Worm (Caenorhabditis elegans) whole organism, mixed stage, embryonic: ENCODE measurements around the gene ogdh-2.

Experiments used
- M03D4.4 ChIP-seq: sonication (generic microtip); optimal IDR thresholded peaks from 2 replicates; lab custom pipeline; 2017; ENCODE audit warnings: mild to moderate bottlenecking, missing genetic modification characterization, missing compliant biosample characterization
- bed-3 ChIP-seq: fragments of 200-800 bp; sonication (Bioruptor generic); optimal IDR thresholded peaks from 3 replicates; lab custom pipeline; 2018; ENCODE audit warnings: mild to moderate bottlenecking, missing genetic modification characterization, moderate library complexity, missing compliant biosample characterization
- blmp-1 ChIP-seq: fragments of 150-350 bp; optimal IDR thresholded peaks from 2 replicates; lab custom pipeline; 2014; ENCODE audit warnings: missing biosample characterization, missing genetic modification characterization
- ceh-39 ChIP-seq: fragments of 150-350 bp; optimal IDR thresholded peaks from 2 replicates; lab custom pipeline; 2014; ENCODE audit warnings: missing biosample characterization, missing genetic modification characterization
- ceh-43 ChIP-seq: fragments of 200-800 bp; sonication (Bioruptor generic); optimal IDR thresholded peaks from 2 replicates; lab custom pipeline; 2018; ENCODE audit warnings: mild to moderate bottlenecking, missing genetic modification characterization, moderate library complexity, missing compliant biosample characterization
- ceh-83 ChIP-seq: fragments of 200-800 bp; sonication (Bioruptor generic); optimal IDR thresholded peaks from 2 replicates; lab custom pipeline; 2018; ENCODE audit warnings: mild to moderate bottlenecking, missing genetic modification characterization, missing compliant biosample characterization
- ces-1 ChIP-seq: fragments of 150-350 bp; optimal IDR thresholded peaks from 2 replicates; lab custom pipeline; 2014; ENCODE audit warnings: missing biosample characterization, missing genetic modification reagents, missing genetic modification characterization
- cnd-1 ChIP-seq: fragments of 200-800 bp; sonication (Bioruptor generic); optimal IDR thresholded peaks from 2 replicates; lab custom pipeline; 2018; ENCODE audit warnings: mild to moderate bottlenecking, missing genetic modification characterization, missing compliant biosample characterization
- drap-1 ChIP-seq: fragments of 200-800 bp; sonication (Bioruptor generic); optimal IDR thresholded peaks from 3 replicates; lab custom pipeline; 2018; ENCODE audit warnings: mild to moderate bottlenecking, missing genetic modification characterization, missing compliant biosample characterization
- elt-1 ChIP-seq: sonication (generic microtip); optimal IDR thresholded peaks from 2 replicates; lab custom pipeline; 2017; ENCODE audit warnings: missing genetic modification characterization, mild to moderate bottlenecking, missing compliant biosample characterization, antibody characterized with exemption, moderate library complexity, borderline replicate concordance; ENCODE audit not compliant: insufficient read depth
- elt-3 ChIP-seq: fragments of 150-350 bp; optimal IDR thresholded peaks from 2 replicates; lab custom pipeline; 2014; ENCODE audit warnings: missing biosample characterization, missing genetic modification characterization
- flh-1 ChIP-seq: fragments of 200-800 bp; sonication (Bioruptor generic); optimal IDR thresholded peaks from 2 replicates; lab custom pipeline; 2018; ENCODE audit warnings: mild to moderate bottlenecking, missing genetic modification characterization, moderate library complexity, missing compliant biosample characterization
- hlh-1 ChIP-seq: fragments of 150-350 bp; optimal IDR thresholded peaks from 2 replicates; lab custom pipeline; 2014; ENCODE audit warnings: missing biosample characterization, missing genetic modification reagents, missing genetic modification characterization
- lin-13 ChIP-seq: fragments of 150-350 bp; optimal IDR thresholded peaks from 2 replicates; lab custom pipeline; 2014; ENCODE audit warnings: missing biosample characterization, missing genetic modification characterization
- lsy-2 ChIP-seq: fragments of 150-350 bp; optimal IDR thresholded peaks from 2 replicates; lab custom pipeline; 2014; ENCODE audit warnings: missing biosample characterization, missing genetic modification characterization
- mab-5 ChIP-seq: fragments of 150-350 bp; optimal IDR thresholded peaks from 2 replicates; lab custom pipeline; 2014; ENCODE audit warnings: missing biosample characterization, missing genetic modification characterization
- mep-1 ChIP-seq: fragments of 150-350 bp; optimal IDR thresholded peaks from 2 replicates; lab custom pipeline; 2017; ENCODE audit warnings: missing biosample characterization, missing genetic modification reagents, missing genetic modification characterization, inconsistent platforms
- mls-2 ChIP-seq: sonication (generic microtip); optimal IDR thresholded peaks from 2 replicates; lab custom pipeline; 2016; ENCODE audit warnings: mild to moderate bottlenecking, missing genetic modification characterization, moderate library complexity, missing compliant biosample characterization
- nhr-12 ChIP-seq: fragments of 150-350 bp; optimal IDR thresholded peaks from 2 replicates; lab custom pipeline; 2014; ENCODE audit warnings: missing biosample characterization, missing genetic modification characterization
- nhr-2 ChIP-seq: fragments of 150-350 bp; optimal IDR thresholded peaks from 2 replicates; lab custom pipeline; 2014; ENCODE audit warnings: missing biosample characterization, missing genetic modification characterization
- nhr-237 ChIP-seq: fragments of 150-350 bp; optimal IDR thresholded peaks from 2 replicates; lab custom pipeline; 2014; ENCODE audit warnings: missing biosample characterization, missing genetic modification characterization
- nhr-28 ChIP-seq: fragments of 150-350 bp; optimal IDR thresholded peaks from 2 replicates; lab custom pipeline; 2014; ENCODE audit warnings: missing biosample characterization, missing genetic modification characterization
- nhr-76 ChIP-seq: sonication (generic microtip); optimal IDR thresholded peaks from 2 replicates; lab custom pipeline; 2017; ENCODE audit warnings: missing biosample characterization, missing genetic modification characterization
- pha-4 ChIP-seq: fragments of 150-350 bp; optimal IDR thresholded peaks from 2 replicates; lab custom pipeline; 2018; ENCODE audit warnings: missing biosample characterization, missing genetic modification reagents, missing genetic modification characterization
- sem-2 ChIP-seq: fragments of 200-800 bp; sonication (Bioruptor generic); optimal IDR thresholded peaks from 2 replicates; lab custom pipeline; 2018; ENCODE audit warnings: mild to moderate bottlenecking, missing genetic modification characterization, missing compliant biosample characterization
- snpc-4 ChIP-seq: fragments of 150-350 bp; optimal IDR thresholded peaks from 2 replicates; lab custom pipeline; 2014; ENCODE audit warnings: missing biosample characterization, missing genetic modification characterization
- sptf-1 ChIP-seq: sonication (generic microtip); optimal IDR thresholded peaks from 2 replicates; lab custom pipeline; 2017; ENCODE audit warnings: mild to moderate bottlenecking, missing genetic modification characterization, moderate library complexity, missing compliant biosample characterization
- tbx-8 ChIP-seq: fragments of 200-800 bp; sonication (Bioruptor generic); optimal IDR thresholded peaks from 2 replicates; lab custom pipeline; 2018; ENCODE audit warnings: mild to moderate bottlenecking, missing genetic modification characterization, moderate library complexity, missing compliant biosample characterization
- unc-120 ChIP-seq: sonication (generic microtip); optimal IDR thresholded peaks from 2 replicates; lab custom pipeline; 2017; ENCODE audit warnings: missing genetic modification characterization, missing compliant biosample characterization; ENCODE audit not compliant: poor library complexity, severe bottlenecking
- unc-39 ChIP-seq: fragments of 150-350 bp; optimal IDR thresholded peaks from 2 replicates; lab custom pipeline; 2014; ENCODE audit warnings: missing biosample characterization, missing genetic modification characterization
- unc-62 ChIP-seq: fragments of 150-350 bp; optimal IDR thresholded peaks from 2 replicates; lab custom pipeline; 2014; ENCODE audit warnings: missing biosample characterization, missing genetic modification reagents, missing genetic modification characterization
- zip-8 ChIP-seq: fragments of 150-350 bp; optimal IDR thresholded peaks from 2 replicates; lab custom pipeline; 2014; ENCODE audit warnings: missing biosample characterization, missing genetic modification characterization
- ztf-11 ChIP-seq: fragments of 150-350 bp; optimal IDR thresholded peaks from 2 replicates; lab custom pipeline; 2014; ENCODE audit warnings: missing biosample characterization, missing genetic modification characterization

The ogdh-2 gene

DNA sequence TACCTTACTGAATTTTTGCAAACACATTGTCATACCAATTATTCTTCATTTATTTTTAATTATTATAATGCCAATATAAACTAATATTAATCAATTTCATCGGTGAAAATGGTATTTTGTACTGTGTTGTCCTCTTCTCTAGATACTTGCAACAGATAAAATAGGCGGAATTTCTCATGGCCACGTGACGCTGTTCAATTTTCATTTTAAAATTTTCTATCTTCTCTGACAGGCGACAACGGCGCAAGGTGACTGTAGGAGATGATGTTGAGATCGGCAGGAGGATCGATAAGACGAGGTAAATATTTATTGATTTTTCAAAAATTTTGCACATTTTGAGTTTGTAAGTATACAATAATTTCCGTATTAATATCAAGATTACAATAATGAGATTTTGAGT lies at the start of gene ogdh-2:
TSS of gene ogdh-2 (plus strand) at position 233 of the 400 bp plus-strand sequence.
- TF ChIP-seq snpc-4 (tag; lab: Kevin White, UChicago) = no peak
- TF ChIP-seq elt-1 (tag; lab: Kevin White, UChicago) = no peak
- no peak for TF ChIP-seq ceh-39 (tag; lab: Kevin White, UChicago)
- TF ChIP-seq elt-3 (tag; lab: Kevin White, UChicago) = no peak
- TF ChIP-seq cnd-1 = no peak

DNA sequence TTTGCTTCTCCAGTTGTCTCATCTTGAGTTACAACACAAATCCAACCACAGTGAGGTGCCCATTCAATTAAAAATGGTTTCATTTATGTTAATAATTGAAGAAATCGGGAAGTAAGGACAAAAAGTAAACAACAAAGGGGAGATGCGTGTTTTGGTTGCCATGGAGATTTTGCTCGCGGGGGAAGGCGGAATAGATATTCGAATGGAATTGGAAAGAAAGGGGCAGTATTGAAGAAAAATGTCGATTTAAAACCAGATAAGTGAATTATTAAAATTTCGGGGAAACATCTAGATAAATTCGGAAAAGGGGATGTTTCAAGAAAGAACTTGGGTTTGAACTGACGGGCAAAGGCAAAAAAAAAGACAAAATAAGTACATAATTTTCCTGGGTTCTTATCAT lies 43.7 kb upstream of the ogdh-2 start, which contains the start of gene che-11:
TSS of gene che-11 (minus strand) at position 101 of the 400 bp plus-strand sequence.
- no peak for TF ChIP-seq ceh-39 (tag; lab: Kevin White, UChicago)
- TF ChIP-seq lin-13 = no peak
- no peak for TF ChIP-seq unc-62 (GFP tag; lab: Kevin White, UChicago)
- no peak for TF ChIP-seq zip-8 (tag; lab: Kevin White, UChicago)
- no peak for TF ChIP-seq nhr-237 (tag; lab: Kevin White, UChicago)
- TF ChIP-seq snpc-4 (tag; lab: Kevin White, UChicago) = no peak
- TF ChIP-seq sem-2 (GFP tag; lab: Kevin White, UChicago) = no peak
- no peak for TF ChIP-seq M03D4.4 (tag; lab: Kevin White, UChicago)
- no peak for TF ChIP-seq tbx-8 (GFP tag; lab: Kevin White, UChicago)
- TF ChIP-seq, all 35 proteins: peak for 0

ce11 chrV:12152857-12153256 lies 41.5 kb upstream of the ogdh-2 start, which contains the start of gene C27A7.8:
TSS of gene C27A7.8 (plus strand) at chrV:12153157.
- TF ChIP-seq M03D4.4 (tag; lab: Kevin White, UChicago) (no peak), mep-1 (no peak), mab-5 (no peak), zip-8 (tag; lab: Kevin White, UChicago) (no peak), hlh-1 (tag; lab: Kevin White, UChicago) (no peak), flh-1 (GFP tag; lab: Kevin White, UChicago) (no peak), pha-4 (tag; lab: Kevin White, UChicago) (no peak), ztf-11 (no peak), sptf-1 (tag; lab: Kevin White, UChicago) (no peak), ceh-83 (GFP tag; lab: Kevin White, UChicago) (no peak), unc-120 (tag; lab: Kevin White, UChicago) (no peak), blmp-1 (no peak), sem-2 (GFP tag; lab: Kevin White, UChicago) (no peak), ceh-39 (tag; lab: Kevin White, UChicago) (no peak), nhr-12 (tag; lab: Kevin White, UChicago) (no peak), ces-1 (GFP tag; lab: Kevin White, UChicago) (no peak), bed-3 (GFP tag; lab: Kevin White, UChicago) (no peak), nhr-76 (tag; lab: Kevin White, UChicago) (no peak)

DNA sequence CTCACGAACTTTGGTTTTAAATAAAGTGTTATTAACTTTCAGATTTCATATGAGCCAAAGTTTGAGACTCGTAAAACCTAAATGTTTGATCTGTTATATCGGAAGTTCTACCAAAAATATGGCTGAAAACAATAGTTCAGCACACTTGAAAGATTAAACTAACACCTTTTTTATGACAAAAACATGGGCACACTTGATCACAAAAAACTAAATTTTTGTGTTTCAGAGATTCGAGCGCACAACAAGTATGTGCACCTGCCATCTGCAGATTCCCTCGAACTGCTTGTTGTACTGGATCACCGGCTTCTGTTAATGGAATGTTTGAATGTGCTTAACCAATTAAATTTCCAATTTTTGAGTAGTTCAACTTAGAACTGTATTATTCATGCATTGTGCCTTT lies 40.5 kb upstream of the ogdh-2 start:
- TF ChIP-seq drap-1 (GFP tag; lab: Kevin White, UChicago) (no peak), nhr-237 (tag; lab: Kevin White, UChicago) (no peak), ceh-83 (GFP tag; lab: Kevin White, UChicago) (no peak), elt-1 (tag; lab: Kevin White, UChicago) (no peak), unc-39 (tag; lab: Kevin White, UChicago) (no peak), nhr-28 (tag; lab: Kevin White, UChicago) (no peak), nhr-12 (tag; lab: Kevin White, UChicago) (no peak), M03D4.4 (tag; lab: Kevin White, UChicago) (no peak), cnd-1 (no peak), ceh-43 (no peak), mab-5 (no peak), nhr-2 (tag; lab: Kevin White, UChicago) (no peak), hlh-1 (tag; lab: Kevin White, UChicago) (no peak)

- TF ChIP-seq tbx-8 (GFP tag; lab: Kevin White, UChicago) (no peak), ztf-11 (no peak), flh-1 (GFP tag; lab: Kevin White, UChicago) (no peak), drap-1 (GFP tag; lab: Kevin White, UChicago) (no peak), mls-2 (tag; lab: Kevin White, UChicago) (no peak), lsy-2 (tag; lab: Kevin White, UChicago) (no peak), ces-1 (GFP tag; lab: Kevin White, UChicago) (no peak), zip-8 (tag; lab: Kevin White, UChicago) (no peak), elt-3 (tag; lab: Kevin White, UChicago) (no peak), ceh-83 (GFP tag; lab: Kevin White, UChicago) (no peak), unc-120 (tag; lab: Kevin White, UChicago) (no peak), unc-39 (tag; lab: Kevin White, UChicago) (no peak)
- TF ChIP-seq, all 35 proteins: peak for 0
These were observed 39.8 kb upstream of the ogdh-2 start, which contains the start of gene C27A7.9 for ce11 chrV:12154554-12154953. TSS of gene C27A7.9 (minus strand) at chrV:12154654.
